Fruit fly (Drosophila melanogaster) whole organism, prepupa: ENCODE data around the gene Rrp40.

Experiments used
- CG11294 ChIP-seq: fragments of 200-800 bp; sonication (Bioruptor generic); IDR thresholded peaks from 2 replicates; pipeline ENCODE4 v1.3.6; 2022; ENCODE audit warnings: missing biosample characterization, missing genetic modification characterization
- CG1621 ChIP-seq: fragments of 200-800 bp; sonication (Bioruptor generic); optimal IDR thresholded peaks from 3 replicates; lab custom pipeline; 2018; ENCODE audit warnings: missing biosample characterization, mild to moderate bottlenecking, missing genetic modification characterization
- CG16779 ChIP-seq: fragments of 200-800 bp; sonication (Bioruptor generic); optimal IDR thresholded peaks from 3 replicates; lab custom pipeline; 2017; ENCODE audit warnings: missing biosample characterization, mild to moderate bottlenecking, missing genetic modification characterization
- CG32006 ChIP-seq: fragments of 200-800 bp; sonication (Bioruptor generic); optimal IDR thresholded peaks from 3 replicates; lab custom pipeline; 2017; ENCODE audit warnings: missing biosample characterization, mild to moderate bottlenecking, missing genetic modification characterization
- CG34406 ChIP-seq: fragments of 200-800 bp; sonication (Bioruptor generic); optimal IDR thresholded peaks from 3 replicates; lab custom pipeline; 2016; ENCODE audit warnings: missing biosample characterization, missing genetic modification characterization
- CG6163 ChIP-seq: fragments of 200-800 bp; sonication (Bioruptor generic); IDR thresholded peaks from 3 replicates; pipeline ENCODE4 v1.3.6; 2022; ENCODE audit warnings: missing biosample characterization, missing genetic modification characterization
- CG6276 ChIP-seq: fragments of 200-800 bp; sonication (Bioruptor generic); optimal IDR thresholded peaks from 2 replicates; lab custom pipeline; 2017; ENCODE audit warnings: missing biosample characterization, mild to moderate bottlenecking, missing genetic modification characterization
- CG6854 ChIP-seq: fragments of 200-800 bp; sonication (Bioruptor generic); optimal IDR thresholded peaks from 2 replicates; lab custom pipeline; 2017; ENCODE audit warnings: missing biosample characterization, mild to moderate bottlenecking, missing genetic modification characterization
- CG8119 ChIP-seq: fragments of 200-800 bp; sonication (Bioruptor generic); IDR thresholded peaks from 3 replicates; pipeline ENCODE4 v1.3.6; 2022; ENCODE audit warnings: missing biosample characterization, missing genetic modification characterization
- CG8319 ChIP-seq: fragments of 200-800 bp; sonication (Bioruptor generic); optimal IDR thresholded peaks from 3 replicates; lab custom pipeline; 2016; ENCODE audit warnings: missing biosample characterization, missing genetic modification characterization
- CG9139 ChIP-seq: fragments of 200-800 bp; sonication (Bioruptor generic); optimal IDR thresholded peaks from 3 replicates; lab custom pipeline; 2017; ENCODE audit warnings: missing biosample characterization, mild to moderate bottlenecking, missing genetic modification characterization
- Eip75B ChIP-seq: fragments of 200-800 bp; sonication (Bioruptor generic); optimal IDR thresholded peaks from 3 replicates; lab custom pipeline; 2016; ENCODE audit warnings: missing biosample characterization, missing genetic modification characterization
- Eip78C ChIP-seq: fragments of 200-800 bp; sonication (Bioruptor generic); peaks from one replicate; lab custom pipeline; 2016; ENCODE audit warnings: missing biosample characterization, missing genetic modification characterization
- Eip93F ChIP-seq: fragments of 200-800 bp; sonication (Bioruptor generic); optimal IDR thresholded peaks from 2 replicates; lab custom pipeline; 2016; ENCODE audit warnings: missing biosample characterization, mild to moderate bottlenecking, missing genetic modification characterization
- Gug ChIP-seq: fragments of 200-800 bp; sonication (Bioruptor generic); IDR thresholded peaks from 2 replicates; pipeline ENCODE4 v1.3.6; 2022; ENCODE audit warnings: missing biosample characterization, missing genetic modification characterization
- Hr38 ChIP-seq: sonication (Bioruptor generic); optimal IDR thresholded peaks from 2 replicates; lab custom pipeline; 2016; ENCODE audit warnings: missing biosample characterization, missing genetic modification characterization
- Hr39 ChIP-seq: fragments of 200-800 bp; sonication (Bioruptor generic); optimal IDR thresholded peaks from 2 replicates; lab custom pipeline; 2016; ENCODE audit warnings: missing biosample characterization, missing genetic modification characterization
- Lpt ChIP-seq: fragments of 200-800 bp; sonication (Bioruptor generic); optimal IDR thresholded peaks from 3 replicates; lab custom pipeline; 2016; ENCODE audit warnings: missing biosample characterization, missing genetic modification characterization
- Met ChIP-seq: fragments of 200-800 bp; sonication (Bioruptor generic); optimal IDR thresholded peaks from 3 replicates; lab custom pipeline; 2016; ENCODE audit warnings: missing biosample characterization, missing genetic modification characterization
- OdsH ChIP-seq: fragments of 200-800 bp; sonication (Bioruptor generic); optimal IDR thresholded peaks from 3 replicates; lab custom pipeline; 2016; ENCODE audit warnings: missing biosample characterization, missing genetic modification characterization
- Smox ChIP-seq: fragments of 200-800 bp; sonication (Bioruptor generic); optimal IDR thresholded peaks from 3 replicates; lab custom pipeline; 2016; ENCODE audit warnings: missing biosample characterization, missing genetic modification characterization
- Sox102F ChIP-seq: fragments of 200-800 bp; sonication (Bioruptor generic); optimal IDR thresholded peaks from 2 replicates; lab custom pipeline; 2016; ENCODE audit warnings: missing biosample characterization, mild to moderate bottlenecking, missing genetic modification characterization
- achi ChIP-seq: fragments of 200-800 bp; sonication (Bioruptor generic); optimal IDR thresholded peaks from 3 replicates; lab custom pipeline; 2016; ENCODE audit warnings: missing biosample characterization, missing genetic modification characterization
- cyc ChIP-seq: fragments of 200-800 bp; sonication (Bioruptor generic); optimal IDR thresholded peaks from 3 replicates; lab custom pipeline; 2016; ENCODE audit warnings: missing biosample characterization, missing genetic modification characterization
- dsx ChIP-seq: fragments of 200-800 bp; optimal IDR thresholded peaks from 3 replicates; lab custom pipeline; 2019; ENCODE audit warnings: missing biosample characterization, mild to moderate bottlenecking, missing genetic modification characterization, moderate library complexity; ENCODE audit not compliant: poor library complexity, severe bottlenecking
- eg ChIP-seq: fragments of 200-800 bp; sonication (Bioruptor generic); IDR thresholded peaks from 3 replicates; pipeline ENCODE4 v1.3.6; 2022; ENCODE audit warnings: missing biosample characterization, missing genetic modification characterization
- fd59A ChIP-seq: fragments of 200-800 bp; sonication (Bioruptor generic); optimal IDR thresholded peaks from 2 replicates; lab custom pipeline; 2017; ENCODE audit warnings: missing biosample characterization, mild to moderate bottlenecking, missing genetic modification characterization, missing genetic modification reagents
- fkh ChIP-seq: fragments of 200-800 bp; sonication (Bioruptor generic); optimal IDR thresholded peaks from 3 replicates; lab custom pipeline; 2017; ENCODE audit warnings: missing biosample characterization, mild to moderate bottlenecking, missing genetic modification characterization, moderate library complexity
- lz ChIP-seq: fragments of 200-800 bp; sonication (Bioruptor generic); optimal IDR thresholded peaks from 3 replicates; lab custom pipeline; 2016; ENCODE audit warnings: missing biosample characterization, missing genetic modification characterization
- pdm3 ChIP-seq: fragments of 200-800 bp; sonication (Bioruptor generic); optimal IDR thresholded peaks from 3 replicates; lab custom pipeline; 2016; ENCODE audit warnings: missing biosample characterization, missing genetic modification characterization
- salr ChIP-seq, 2 experiments: fragments of 200-800 bp; sonication (Bioruptor generic); optimal IDR thresholded peaks; 3 replicates each; lab custom pipeline; 2016 to 2018; ENCODE audit warnings: missing biosample characterization in 2 of 2, missing genetic modification characterization in 2 of 2, mild to moderate bottlenecking in 1 of 2
- ss ChIP-seq, 2 experiments: fragments of 200-800 bp; sonication (Bioruptor generic); optimal IDR thresholded peaks; 2 replicates in 1 of 2; 3 replicates in 1 of 2; lab custom pipeline; 2017 to 2018; ENCODE audit warnings: mild to moderate bottlenecking in 2 of 2, missing biosample characterization in 2 of 2, missing genetic modification characterization in 2 of 2, moderate library complexity in 1 of 2
- svp ChIP-seq: fragments of 200-800 bp; sonication (Bioruptor generic); peaks from one replicate; lab custom pipeline; 2016; ENCODE audit warnings: missing biosample characterization, missing genetic modification characterization

Gene Rrp40

dm6 chr2L:1751953-1752352 lies 23.4 kb downstream of the Rrp40 start, which contains the start of the genes CG17712 and CG17648:
CG17712 (minus strand) TSS chr2L:1752122.
CG17648 (plus strand) TSS chr2L:1752308.
- TF ChIP-seq CG11294 (GFP tag; lab: Robert Waterston, UW) (no peak), fkh (GFP tag; lab: Kevin White, UChicago) (peak; percentile 89)

dm6 chr2L:1756351-1756750 lies 27.8 kb downstream of the Rrp40 start, which contains the start of gene Gr22f:
Gr22f (minus strand) TSS chr2L:1756451.
- TF ChIP-seq OdsH (no peak), Eip93F (no peak), CG8319 (GFP tag; lab: Kevin White, UChicago) (no peak), Met (no peak), Sox102F (no peak), lz (no peak), CG6854 (GFP tag; lab: Kevin White, UChicago) (no peak), CG16779 (tag; lab: Kevin White, UChicago) (no peak), CG9139 (GFP tag; lab: Kevin White, UChicago) (no peak), ss (GFP tag; optimal IDR thresholded peaks at IDR 0.05; lab: Kevin White, UChicago) (no peak), pdm3 (GFP tag; lab: Kevin White, UChicago) (no peak), CG6276 (GFP tag; lab: Kevin White, UChicago) (no peak), cyc (GFP tag; lab: Kevin White, UChicago) (no peak), CG34406 (GFP tag; lab: Kevin White, UChicago) (no peak), fd59A (GFP tag; lab: Kevin White, UChicago) (no peak), Hr39 (GFP tag; lab: Kevin White, UChicago) (no peak)

- TF ChIP-seq Hr38 (no peak), CG6854 (GFP tag; lab: Kevin White, UChicago) (no peak), salr (GFP tag; optimal IDR thresholded peaks at IDR 0.05; lab: Kevin White, UChicago) (no peak), CG6163 (GFP tag; lab: Robert Waterston, UW) (no peak), svp (no peak), Lpt (no peak), eg (GFP tag; lab: Robert Waterston, UW) (no peak), achi (GFP tag; lab: Kevin White, UChicago) (no peak), CG8119 (GFP tag; lab: Robert Waterston, UW) (no peak), CG32006 (GFP tag; lab: Kevin White, UChicago) (no peak), Gug (GFP tag; lab: Robert Waterston, UW) (no peak), Eip78C (GFP tag; lab: Kevin White, UChicago) (no peak), CG34406 (GFP tag; lab: Kevin White, UChicago) (no peak), CG1621 (tag; lab: Kevin White, UChicago) (no peak), Eip75B (no peak), dsx (GFP tag; lab: Kevin White, UChicago) (no peak), Smox (GFP tag; lab: Kevin White, UChicago) (no peak)
These were observed 30.3 kb downstream of the Rrp40 start, which contains the start of gene CG17650 for dm6 chr2L:1758853-1759252. CG17650 (minus strand) TSS chr2L:1759093.
